Fruit fly (Drosophila melanogaster): ENCODE data around the gene CG8188.

The CG8188 gene

DNA sequence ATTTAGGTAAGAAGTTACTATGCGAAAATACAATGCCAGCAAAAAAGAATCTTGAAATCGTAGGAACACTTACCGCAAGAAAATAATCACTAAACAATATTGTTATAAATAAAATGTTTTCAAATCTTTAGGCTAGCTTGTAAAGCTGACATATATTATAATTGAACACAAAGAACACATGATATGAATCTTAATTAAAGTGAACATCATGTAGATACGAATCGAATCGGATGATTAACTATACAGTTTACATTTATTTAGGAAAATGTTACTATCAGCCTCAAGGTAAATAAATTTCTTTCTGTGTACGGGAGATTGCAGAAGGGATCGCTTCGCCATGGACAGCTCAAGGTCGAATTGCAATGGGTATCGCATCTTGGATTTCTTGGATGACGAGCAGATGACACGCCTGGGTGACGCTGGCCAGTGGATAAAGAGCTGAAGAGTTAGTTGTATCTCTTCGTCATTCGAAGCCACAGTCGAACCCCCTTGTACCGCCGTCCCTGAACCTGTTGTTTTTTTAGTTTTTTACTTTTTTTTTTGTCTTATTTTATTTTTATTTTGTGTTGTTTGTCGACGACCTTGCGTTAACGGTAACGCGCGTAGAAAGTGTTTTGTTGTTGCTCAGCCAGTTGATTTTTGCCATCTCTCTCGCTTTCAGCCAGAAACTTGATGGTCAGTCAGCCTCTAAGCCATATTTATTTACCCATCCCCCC is 24.7 kb downstream of the CG8188 start:
- no peak for TF ChIP-seq br (GFP tag; optimal IDR thresholded peaks at IDR 0.05)
- no peak for TF ChIP-seq Hr78 (GFP tag; optimal IDR thresholded peaks at IDR 0.05)
- TF ChIP-seq Sp1 (GFP tag; optimal IDR thresholded peaks at IDR 0.05) = no peak
- no peak for TF ChIP-seq dmrt93B (GFP tag; optimal IDR thresholded peaks at IDR 0.05)
- TF ChIP-seq fru (GFP tag; optimal IDR thresholded peaks at IDR 0.05) = no peak
- no peak for TF ChIP-seq dsf (GFP tag; optimal IDR thresholded peaks at IDR 0.05; ENCODE audit: borderline replicate concordance)
- TF ChIP-seq h (GFP tag; optimal IDR thresholded peaks at IDR 0.05) = no peak
- TF ChIP-seq CG9705 (GFP tag; optimal IDR thresholded peaks at IDR 0.05) = no peak
- no peak for TF ChIP-seq HLH106 (tag; optimal IDR thresholded peaks at IDR 0.05)
- no peak for TF ChIP-seq Mio (GFP tag; optimal IDR thresholded peaks at IDR 0.05)
- no peak for TF ChIP-seq Hnf4 (GFP tag; optimal IDR thresholded peaks at IDR 0.05)
- TF ChIP-seq jim (GFP tag; optimal IDR thresholded peaks at IDR 0.05) = no peak
- no peak for TF ChIP-seq N (GFP tag; optimal IDR thresholded peaks at IDR 0.05)
- TF ChIP-seq GATAd (GFP tag; optimal IDR thresholded peaks at IDR 0.05) = no peak
- TF ChIP-seq ey (GFP tag; optimal IDR thresholded peaks at IDR 0.05) = no peak

DNA sequence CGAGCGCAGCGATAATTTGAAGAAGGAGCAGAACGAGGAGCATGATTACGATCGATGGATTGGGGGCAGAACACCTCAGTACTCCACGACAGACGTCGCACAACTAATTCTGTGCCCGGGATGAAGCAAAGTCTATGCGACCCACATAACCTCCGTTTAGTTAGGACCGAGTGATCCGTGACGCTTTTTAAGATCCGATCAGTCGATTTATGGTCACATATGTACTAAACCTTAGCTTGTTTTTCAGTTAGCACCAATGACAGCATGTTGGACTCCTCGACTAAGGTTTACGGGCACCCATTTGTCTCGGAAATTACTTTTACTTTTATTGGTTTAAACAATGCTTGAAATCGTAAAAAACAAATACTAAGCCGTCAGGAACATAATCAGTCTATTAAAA is 31.0 kb downstream of the CG8188 start, which contains the start of gene CG12990:
TSS of gene CG12990 (minus strand) at position 101 of the 400 bp plus-strand sequence.
- no peak for TF ChIP-seq Sp1 (GFP tag; optimal IDR thresholded peaks at IDR 0.05)
- TF ChIP-seq dmrt93B (GFP tag; optimal IDR thresholded peaks at IDR 0.05) = no peak
- TF ChIP-seq jim (GFP tag; optimal IDR thresholded peaks at IDR 0.05) = no peak
- TF ChIP-seq GATAd (GFP tag; optimal IDR thresholded peaks at IDR 0.05) = no peak
- no peak for TF ChIP-seq br (GFP tag; optimal IDR thresholded peaks at IDR 0.05)
- TF ChIP-seq brk (GFP tag; optimal IDR thresholded peaks at IDR 0.05) = no peak

DNA sequence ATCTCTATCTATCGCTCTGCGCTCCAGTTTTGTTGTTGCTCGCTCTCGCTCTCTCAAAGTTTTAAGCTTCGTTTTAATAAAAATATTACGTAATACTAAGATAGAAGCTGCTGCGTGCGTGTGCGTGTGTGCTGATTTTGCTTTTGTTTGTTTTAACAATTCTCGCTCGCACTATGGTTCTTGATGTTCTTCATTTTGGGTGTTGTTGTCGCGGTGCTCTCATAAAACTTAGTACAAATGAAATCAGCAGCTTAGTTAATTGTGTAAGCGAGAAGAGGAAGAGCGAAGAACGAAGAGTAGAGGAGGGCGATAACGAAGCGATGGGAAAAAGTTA is 43.7 kb downstream of the CG8188 start:
- TF ChIP-seq HLH106 (tag; optimal IDR thresholded peaks at IDR 0.05) (no peak), fru (GFP tag; optimal IDR thresholded peaks at IDR 0.05) (no peak), Hr78 (GFP tag; optimal IDR thresholded peaks at IDR 0.05) (no peak), sage (GFP tag; optimal IDR thresholded peaks at IDR 0.05) (no peak), Hr83 (GFP tag; optimal IDR thresholded peaks at IDR 0.05; ENCODE audit: poor library complexity, severe bottlenecking) (no peak), h (GFP tag; optimal IDR thresholded peaks at IDR 0.05) (no peak), woc (GFP tag; optimal IDR thresholded peaks at IDR 0.05) (no peak), brk (GFP tag; optimal IDR thresholded peaks at IDR 0.05) (no peak), Dif (GFP tag; optimal IDR thresholded peaks at IDR 0.05; ENCODE audit: partially characterized antibody) (no peak), CG9705 (GFP tag; optimal IDR thresholded peaks at IDR 0.05) (no peak), foxo (GFP tag; optimal IDR thresholded peaks at IDR 0.05) (no peak), OdsH (GFP tag; optimal IDR thresholded peaks at IDR 0.05) (no peak), jim (GFP tag; optimal IDR thresholded peaks at IDR 0.05) (no peak)

DNA sequence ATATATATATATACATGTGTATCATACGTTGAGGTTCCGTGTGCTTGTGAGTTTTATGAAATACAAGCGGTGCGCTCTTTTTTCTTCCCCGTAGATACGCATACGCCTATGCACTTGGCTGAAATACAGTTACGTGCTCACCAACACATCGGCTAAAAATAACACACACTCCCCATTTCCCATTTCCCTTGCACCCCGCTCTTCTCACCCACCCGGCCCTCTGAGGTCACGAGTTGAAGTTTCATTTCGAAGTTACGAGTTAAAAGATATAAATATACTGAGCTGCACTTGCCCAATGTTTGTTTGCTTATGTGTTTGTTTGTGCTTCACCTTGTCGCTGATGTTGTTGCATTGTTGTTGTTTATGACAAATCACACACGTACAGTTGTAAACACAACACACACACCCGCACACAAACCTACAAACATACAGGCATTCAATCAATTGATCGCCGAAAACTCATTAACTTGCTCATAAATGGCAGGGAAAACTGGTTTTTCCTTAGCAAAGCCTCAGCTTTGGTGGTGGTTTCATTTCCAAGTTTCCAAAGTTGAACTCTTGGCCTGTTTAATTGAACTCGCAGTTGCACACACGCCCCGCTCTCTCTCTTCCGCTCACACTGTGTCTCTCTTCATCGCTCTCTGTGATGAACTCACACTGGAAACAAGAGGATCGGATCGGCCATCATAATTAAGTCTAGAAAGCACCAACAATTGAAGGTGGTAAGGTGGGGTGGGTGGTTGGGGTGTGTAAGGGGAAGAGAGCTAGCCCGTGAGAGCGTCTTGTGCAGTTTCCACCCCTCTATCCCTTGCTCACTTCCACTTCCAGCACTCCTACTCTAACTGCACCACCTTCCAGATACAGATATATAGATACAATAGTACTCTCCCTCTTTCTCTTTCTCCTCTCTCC is 44.4 kb downstream of the CG8188 start:
- TF ChIP-seq psq (GFP tag; optimal IDR thresholded peaks at IDR 0.05) (no peak), usp (GFP tag; optimal IDR thresholded peaks at IDR 0.05) (no peak), rgr (GFP tag; optimal IDR thresholded peaks at IDR 0.05) (no peak), Sp1 (GFP tag; optimal IDR thresholded peaks at IDR 0.05) (no peak), Hr83 (GFP tag; optimal IDR thresholded peaks at IDR 0.05; ENCODE audit: poor library complexity, severe bottlenecking) (no peak), lola (GFP tag; optimal IDR thresholded peaks at IDR 0.05) (no peak), Hnf4 (GFP tag; optimal IDR thresholded peaks at IDR 0.05) (no peak), foxo (GFP tag; optimal IDR thresholded peaks at IDR 0.05) (no peak), GATAd (GFP tag; optimal IDR thresholded peaks at IDR 0.05) (no peak), Jra (GFP tag; optimal IDR thresholded peaks at IDR 0.05) (no peak)

DNA sequence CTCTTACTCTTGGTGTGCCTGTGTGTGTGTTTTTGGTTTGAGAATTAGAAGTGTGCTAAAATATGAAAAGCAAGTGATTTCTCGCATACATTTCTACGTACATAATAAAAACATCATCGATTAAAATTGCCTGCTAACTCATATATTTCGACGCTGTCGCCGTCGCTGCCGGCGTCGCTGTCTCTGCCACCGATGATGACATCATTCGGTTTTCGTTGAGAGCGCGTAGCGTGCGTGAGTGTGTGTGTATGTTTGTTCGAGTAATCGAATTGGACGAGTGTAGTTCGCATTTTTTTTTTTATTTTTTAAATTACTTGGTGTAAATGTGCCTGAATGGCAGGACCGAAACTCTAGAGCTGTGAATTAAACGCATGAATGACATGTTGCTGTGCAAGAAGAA is 45.1 kb downstream of the CG8188 start:
- TF ChIP-seq psq (GFP tag; optimal IDR thresholded peaks at IDR 0.05) (peak; percentile 1), GATAd (GFP tag; optimal IDR thresholded peaks at IDR 0.05) (no peak)

Measured in whole organism, wandering third instar larva.